Worm (Caenorhabditis elegans) whole organism, L3 larva: ENCODE results near the gene bath-36.

Source experiments
- R02D3.7 ChIP-seq: fragments of 150-350 bp; optimal IDR thresholded peaks from 2 replicates; lab custom pipeline; 2014; ENCODE audit warnings: missing biosample characterization, missing genetic modification characterization
- ZK546.5 ChIP-seq: sonication (generic microtip); optimal IDR thresholded peaks from 2 replicates; lab custom pipeline; 2017; ENCODE audit warnings: missing biosample characterization, missing genetic modification characterization
- aly-2 ChIP-seq: fragments of 150-350 bp; optimal IDR thresholded peaks from 2 replicates; lab custom pipeline; 2014; ENCODE audit warnings: missing biosample characterization, missing genetic modification characterization
- ama-1 ChIP-seq: fragments of 150-350 bp; optimal IDR thresholded peaks from 2 replicates; lab custom pipeline; 2018
- ceh-16 ChIP-seq: sonication (generic microtip); optimal IDR thresholded peaks from 2 replicates; lab custom pipeline; 2017; ENCODE audit warnings: missing biosample characterization, missing genetic modification characterization
- ceh-28 ChIP-seq: fragments of 150-350 bp; optimal IDR thresholded peaks from 2 replicates; lab custom pipeline; 2014; ENCODE audit warnings: missing biosample characterization, missing genetic modification reagents, missing genetic modification characterization
- ceh-82 ChIP-seq: fragments of 150-350 bp; optimal IDR thresholded peaks from 2 replicates; lab custom pipeline; 2014; ENCODE audit warnings: missing biosample characterization, missing genetic modification characterization
- ceh-9 ChIP-seq: sonication (generic microtip); optimal IDR thresholded peaks from 2 replicates; lab custom pipeline; 2018; ENCODE audit warnings: missing biosample characterization, missing genetic modification characterization
- daf-12 ChIP-seq: fragments of 150-350 bp; optimal IDR thresholded peaks from 2 replicates; lab custom pipeline; 2014; ENCODE audit warnings: missing biosample characterization, missing genetic modification reagents, missing genetic modification characterization
- egl-27 ChIP-seq: sonication (generic microtip); optimal IDR thresholded peaks from 4 replicates; lab custom pipeline; 2017; ENCODE audit warnings: missing biosample characterization, missing genetic modification reagents, missing genetic modification characterization
- egl-5 ChIP-seq: fragments of 150-350 bp; optimal IDR thresholded peaks from 2 replicates; lab custom pipeline; 2017; ENCODE audit warnings: missing biosample characterization, missing genetic modification reagents, missing genetic modification characterization, inconsistent platforms
- elt-1 ChIP-seq: fragments of 150-350 bp; optimal IDR thresholded peaks from 2 replicates; lab custom pipeline; 2014; ENCODE audit warnings: missing biosample characterization, missing genetic modification characterization
- elt-2 ChIP-seq: sonication (generic microtip); optimal IDR thresholded peaks from 2 replicates; lab custom pipeline; 2016; ENCODE audit warnings: missing genetic modification reagents, mild to moderate bottlenecking, missing genetic modification characterization, missing compliant biosample characterization
- elt-3 ChIP-seq, 3 experiments: fragments of 150-350 bp in 1 of 3; sonication (generic microtip) in 2 of 3; optimal IDR thresholded peaks; 2 replicates in 2 of 3; 4 replicates in 1 of 3; lab custom pipeline; 2014 to 2017; ENCODE audit warnings: missing biosample characterization in 3 of 3, missing genetic modification characterization in 3 of 3
- eor-1 ChIP-seq, 2 experiments: fragments of 150-350 bp; optimal IDR thresholded peaks; 2 replicates each; lab custom pipeline; 2014 to 2018; ENCODE audit warnings: missing biosample characterization in 2 of 2, missing genetic modification characterization in 2 of 2
- fkh-10 ChIP-seq: sonication (generic microtip); optimal IDR thresholded peaks from 2 replicates; lab custom pipeline; 2017; ENCODE audit warnings: missing biosample characterization, missing genetic modification reagents, missing genetic modification characterization
- fkh-2 ChIP-seq: fragments of 150-350 bp; optimal IDR thresholded peaks from 2 replicates; lab custom pipeline; 2014; ENCODE audit warnings: missing biosample characterization, missing genetic modification reagents, missing genetic modification characterization
- fos-1 ChIP-seq: fragments of 150-350 bp; optimal IDR thresholded peaks from 2 replicates; lab custom pipeline; 2014; ENCODE audit warnings: missing biosample characterization, missing genetic modification characterization
- hmg-11 ChIP-seq: sonication (generic microtip); optimal IDR thresholded peaks from 2 replicates; lab custom pipeline; 2016; ENCODE audit warnings: missing genetic modification characterization, missing compliant biosample characterization
- jun-1 ChIP-seq: fragments of 150-350 bp; optimal IDR thresholded peaks from 2 replicates; lab custom pipeline; 2014; ENCODE audit warnings: missing biosample characterization, missing genetic modification reagents, missing genetic modification characterization
- lin-15B ChIP-seq: fragments of 150-350 bp; optimal IDR thresholded peaks from 2 replicates; lab custom pipeline; 2014; ENCODE audit warnings: missing biosample characterization, missing genetic modification characterization
- lin-39 ChIP-seq: fragments of 150-350 bp; optimal IDR thresholded peaks from 2 replicates; lab custom pipeline; 2018; ENCODE audit warnings: missing biosample characterization, missing genetic modification reagents, missing genetic modification characterization
- lsy-12 ChIP-seq: sonication (generic microtip); optimal IDR thresholded peaks from 2 replicates; lab custom pipeline; 2016; ENCODE audit warnings: mild to moderate bottlenecking, missing genetic modification characterization, missing compliant biosample characterization
- mdl-1 ChIP-seq: fragments of 150-350 bp; optimal IDR thresholded peaks from 2 replicates; lab custom pipeline; 2014; ENCODE audit warnings: missing biosample characterization, missing genetic modification characterization
- mml-1 ChIP-seq: fragments of 150-350 bp; sonication (generic microtip); optimal IDR thresholded peaks from 3 replicates; lab custom pipeline; 2014; ENCODE audit warnings: missing biosample characterization, missing genetic modification characterization
- nfya-1 ChIP-seq: sonication (generic microtip); optimal IDR thresholded peaks from 2 replicates; lab custom pipeline; 2017; ENCODE audit warnings: missing genetic modification characterization, mild to moderate bottlenecking, missing compliant biosample characterization, antibody characterized with exemption, moderate library complexity; ENCODE audit not compliant: insufficient read depth
- nhr-11 ChIP-seq: fragments of 150-350 bp; optimal IDR thresholded peaks from 2 replicates; lab custom pipeline; 2014; ENCODE audit warnings: missing biosample characterization, missing genetic modification characterization
- nhr-12 ChIP-seq: fragments of 150-350 bp; optimal IDR thresholded peaks from 2 replicates; lab custom pipeline; 2014; ENCODE audit warnings: missing biosample characterization, missing genetic modification characterization
- nhr-23 ChIP-seq: fragments of 150-350 bp; optimal IDR thresholded peaks from 2 replicates; lab custom pipeline; 2014; ENCODE audit warnings: missing biosample characterization, missing genetic modification reagents, missing genetic modification characterization
- nhr-237 ChIP-seq: fragments of 150-350 bp; optimal IDR thresholded peaks from 2 replicates; lab custom pipeline; 2014; ENCODE audit warnings: missing biosample characterization, missing genetic modification characterization
- nhr-25 ChIP-seq: sonication (generic microtip); optimal IDR thresholded peaks from 2 replicates; lab custom pipeline; 2017; ENCODE audit warnings: missing biosample characterization, missing genetic modification characterization
- nhr-28 ChIP-seq: fragments of 150-350 bp; optimal IDR thresholded peaks from 2 replicates; lab custom pipeline; 2014; ENCODE audit warnings: missing biosample characterization, missing genetic modification characterization
- nhr-43 ChIP-seq: sonication (generic microtip); optimal IDR thresholded peaks from 2 replicates; lab custom pipeline; 2016; ENCODE audit warnings: mild to moderate bottlenecking, missing genetic modification characterization, missing compliant biosample characterization; ENCODE audit not compliant: poor library complexity, severe bottlenecking
- nhr-67 ChIP-seq: fragments of 150-350 bp; optimal IDR thresholded peaks from 2 replicates; lab custom pipeline; 2014; ENCODE audit warnings: missing biosample characterization, missing genetic modification characterization
- nhr-76 ChIP-seq: fragments of 150-350 bp; sonication (generic microtip); optimal IDR thresholded peaks from 5 replicates; lab custom pipeline; 2014; ENCODE audit warnings: missing biosample characterization, missing genetic modification characterization
- nhr-77 ChIP-seq: fragments of 150-350 bp; optimal IDR thresholded peaks from 2 replicates; lab custom pipeline; 2014; ENCODE audit warnings: missing biosample characterization, missing genetic modification characterization
- pha-4 ChIP-seq: fragments of 150-350 bp; optimal IDR thresholded peaks from 2 replicates; lab custom pipeline; 2014; ENCODE audit warnings: missing biosample characterization, missing genetic modification reagents, missing genetic modification characterization
- pqm-1 ChIP-seq: fragments of 150-350 bp; optimal IDR thresholded peaks from 2 replicates; lab custom pipeline; 2017; ENCODE audit warnings: missing biosample characterization, missing genetic modification characterization, inconsistent platforms
- sea-2 ChIP-seq: fragments of 150-350 bp; sonication (generic microtip); optimal IDR thresholded peaks from 4 replicates; lab custom pipeline; 2014; ENCODE audit warnings: missing biosample characterization, missing genetic modification reagents, missing genetic modification characterization
- skn-1 ChIP-seq: fragments of 150-350 bp; optimal IDR thresholded peaks from 2 replicates; lab custom pipeline; 2014; ENCODE audit warnings: missing biosample characterization, missing genetic modification characterization
- snpc-4 ChIP-seq: fragments of 150-350 bp; optimal IDR thresholded peaks from 2 replicates; lab custom pipeline; 2014; ENCODE audit warnings: missing biosample characterization, missing genetic modification characterization
- tbx-2 ChIP-seq: sonication (generic microtip); optimal IDR thresholded peaks from 2 replicates; lab custom pipeline; 2016; ENCODE audit warnings: mild to moderate bottlenecking, missing genetic modification characterization, missing compliant biosample characterization
- unc-39 ChIP-seq: sonication (generic microtip); optimal IDR thresholded peaks from 4 replicates; lab custom pipeline; 2017; ENCODE audit warnings: missing biosample characterization, missing genetic modification characterization
- unc-62 ChIP-seq: fragments of 150-350 bp; sonication (generic microtip); optimal IDR thresholded peaks from 4 replicates; lab custom pipeline; 2014; ENCODE audit warnings: missing biosample characterization, missing genetic modification reagents, missing genetic modification characterization
- zag-1 ChIP-seq: fragments of 150-350 bp; optimal IDR thresholded peaks from 2 replicates; lab custom pipeline; 2014; ENCODE audit warnings: missing biosample characterization, missing genetic modification characterization
- ztf-11 ChIP-seq: fragments of 150-350 bp; optimal IDR thresholded peaks from 2 replicates; lab custom pipeline; 2014; ENCODE audit warnings: missing biosample characterization, missing genetic modification characterization
- ztf-4 ChIP-seq: fragments of 150-350 bp; optimal IDR thresholded peaks from 2 replicates; lab custom pipeline; 2014; ENCODE audit warnings: missing biosample characterization, missing genetic modification characterization

bath-36 gene

DNA sequence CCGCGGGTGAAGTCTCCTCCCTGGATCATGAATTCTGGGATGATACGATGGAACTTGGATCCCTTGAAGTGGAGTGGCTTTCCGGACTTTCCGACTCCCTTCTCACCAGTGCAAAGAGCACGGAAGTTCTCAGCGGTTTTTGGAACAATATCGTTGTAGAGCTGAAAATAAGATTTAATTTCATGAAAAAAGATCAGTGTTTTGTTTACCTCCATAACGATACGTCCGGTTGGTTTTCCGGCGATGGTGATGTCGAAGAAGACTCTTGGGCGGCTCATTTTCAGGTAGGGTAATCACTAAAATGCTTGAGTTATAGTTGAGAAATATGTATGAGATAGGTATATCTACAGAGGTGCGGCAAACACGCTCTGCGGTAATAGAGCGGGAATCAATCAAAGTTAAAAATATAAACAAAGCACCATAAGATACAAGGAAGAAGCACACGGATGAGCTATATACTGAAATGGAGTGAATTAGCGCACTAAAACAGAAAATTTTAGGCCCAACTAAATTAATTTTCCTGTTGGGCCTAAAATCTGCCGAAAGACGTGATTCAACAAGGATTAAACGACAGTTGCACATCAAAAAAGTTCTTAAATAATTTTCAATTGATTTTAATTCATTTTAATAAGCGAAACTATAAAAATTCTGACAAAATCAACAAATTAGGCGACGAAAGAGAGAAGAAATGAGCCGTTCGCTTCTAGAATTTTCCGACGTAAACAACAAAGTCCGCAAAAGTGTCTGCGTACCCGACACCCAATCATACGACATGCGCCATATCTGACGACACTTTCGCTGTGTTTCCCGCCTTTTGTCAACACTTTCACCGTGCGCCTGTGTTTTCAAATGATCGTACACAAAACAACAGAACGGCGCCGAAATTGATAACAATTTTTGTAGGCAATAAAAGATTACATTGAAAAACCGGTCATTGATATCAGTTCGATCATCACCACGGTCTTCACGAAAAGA is at the start of gene bath-36, which contains the start of gene cyn-7:
Gene bath-36 (plus strand): TSS at position 806 of the 975 bp plus-strand sequence.
Gene cyn-7 (minus strand): TSS at position 296 of the 975 bp plus-strand sequence.
- TF ChIP-seq zag-1, result no peak
- TF ChIP-seq unc-39 (tag; lab: Kevin White, UChicago), result no peak
- TF ChIP-seq hmg-11, result peak; percentile 68
- peak; percentile 51 for TF ChIP-seq egl-5 (tag; lab: Kevin White, UChicago)
- TF ChIP-seq daf-12, result no peak
- peak; percentile 85 for TF ChIP-seq lin-15B (tag; lab: Kevin White, UChicago)
- TF ChIP-seq snpc-4 (tag; lab: Kevin White, UChicago), result peak; percentile 59
- peak; percentile 76 for TF ChIP-seq nhr-43 (tag; lab: Kevin White, UChicago)
- TF ChIP-seq jun-1 (tag; lab: Kevin White, UChicago), result peak; percentile 86
- no peak for TF ChIP-seq nhr-237 (tag; lab: Kevin White, UChicago)
- no peak for TF ChIP-seq fos-1
- no peak for TF ChIP-seq ceh-82 (tag; lab: Kevin White, UChicago)
- peak; percentile 69 for TF ChIP-seq lsy-12 (tag; lab: Kevin White, UChicago)
- TF ChIP-seq pha-4 (tag; lab: Kevin White, UChicago), result peak; percentile 97
- no peak for TF ChIP-seq ztf-11 (tag; lab: Kevin White, UChicago)
- no peak for TF ChIP-seq ceh-9
- no peak for TF ChIP-seq aly-2 (tag; lab: Kevin White, UChicago)
- no peak for TF ChIP-seq nhr-11 (tag; lab: Kevin White, UChicago)
- TF ChIP-seq ceh-16 (tag; lab: Kevin White, UChicago), result no peak
- TF ChIP-seq mdl-1 (tag; lab: Kevin White, UChicago), result no peak
- TF ChIP-seq nhr-23 (tag; lab: Kevin White, UChicago), result peak; percentile 74
- TF ChIP-seq nhr-25 (tag; lab: Kevin White, UChicago), result peak; percentile 79
- TF ChIP-seq ama-1 (lab: Kevin White, UChicago), result no peak
- TF ChIP-seq ztf-4, result no peak
- TF ChIP-seq nhr-67 (tag; lab: Kevin White, UChicago), result no peak
- TF ChIP-seq egl-27 (tag; lab: Kevin White, UChicago), result peak; percentile 49
- peak; percentile 74 for TF ChIP-seq nfya-1
- no peak for TF ChIP-seq elt-1 (tag; lab: Kevin White, UChicago)
- TF ChIP-seq fkh-10 (GFP tag; lab: Kevin White, UChicago), result no peak
- no peak for TF ChIP-seq fkh-2
- no peak for TF ChIP-seq mml-1 (tag; lab: Kevin White, UChicago)
- no peak for TF ChIP-seq sea-2 (GFP tag; lab: Kevin White, UChicago)
- TF ChIP-seq elt-3 (tag; optimal IDR thresholded peaks at IDR 0.05; lab: Kevin White, UChicago), result no peak
- TF ChIP-seq nhr-76 (tag; lab: Kevin White, UChicago), result no peak
- peak; percentile 47 for TF ChIP-seq ceh-28 (tag; lab: Kevin White, UChicago)
- no peak for TF ChIP-seq nhr-28 (tag; lab: Kevin White, UChicago)
- TF ChIP-seq ZK546.5 (tag; lab: Kevin White, UChicago), result no peak
- no peak for TF ChIP-seq eor-1 (tag; optimal IDR thresholded peaks at IDR 0.05; lab: Kevin White, UChicago)
- TF ChIP-seq skn-1 (tag; lab: Kevin White, UChicago), result no peak
- TF ChIP-seq R02D3.7 (tag; lab: Kevin White, UChicago), result peak; percentile 7
- TF ChIP-seq nhr-77 (tag; lab: Kevin White, UChicago), result peak; percentile 0
- peak; percentile 73 for TF ChIP-seq pqm-1 (tag; lab: Kevin White, UChicago)
- no peak for TF ChIP-seq lin-39 (tag; lab: Kevin White, UChicago)
- no peak for TF ChIP-seq nhr-12 (tag; lab: Kevin White, UChicago)
- TF ChIP-seq unc-62 (GFP tag; lab: Kevin White, UChicago), result no peak
- TF ChIP-seq tbx-2 (tag; lab: Kevin White, UChicago), result peak; percentile 68
- TF ChIP-seq elt-2 (tag; lab: Kevin White, UChicago), result peak; percentile 92
